Fruit fly (Drosophila melanogaster): ENCODE data around the gene ng1.

Gene ng1

dm6 chrX:3273557-3273956 lies 31.3 kb downstream of the ng1 start:
- TF ChIP-seq CG31627 (GFP tag; optimal IDR thresholded peaks at IDR 0.05) (peak; percentile 1), CG32006 (GFP tag; optimal IDR thresholded peaks at IDR 0.05) (peak; percentile 13), Gug (GFP tag; IDR thresholded peaks at IDR 0.05) (no peak)

DNA sequence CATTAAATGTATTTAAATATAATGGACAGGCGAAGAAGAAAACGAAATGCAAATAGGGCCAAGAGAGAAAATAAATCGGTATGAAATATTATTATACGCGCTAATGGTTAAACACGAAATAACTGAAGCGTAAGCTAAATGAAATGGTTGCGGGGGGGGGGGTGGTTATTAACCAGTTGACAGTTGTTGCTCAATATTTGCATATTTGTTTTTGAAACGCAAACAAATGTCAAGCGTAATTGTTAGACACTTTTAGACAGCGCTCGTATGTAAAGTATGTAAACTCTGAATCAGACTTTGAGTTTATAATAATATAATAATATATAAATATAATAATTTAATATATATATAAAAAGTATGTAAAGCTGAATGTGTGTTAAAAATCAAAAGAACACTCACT lies 39.7 kb downstream of the ng1 start:
- TF ChIP-seq fkh (GFP tag; optimal IDR thresholded peaks at IDR 0.05): peak; percentile 61
- no peak for TF ChIP-seq Sox15 (GFP tag; optimal IDR thresholded peaks at IDR 0.05)

dm6 chrX:3288247-3288838 lies 46.1 kb downstream of the ng1 start:
- no peak for TF ChIP-seq ss (GFP tag; optimal IDR thresholded peaks at IDR 0.05)

- TF ChIP-seq dsx (GFP tag; optimal IDR thresholded peaks at IDR 0.05; ENCODE audit: poor library complexity, severe bottlenecking): peak; percentile 32
- TF ChIP-seq CG8119 (GFP tag; IDR thresholded peaks at IDR 0.05): peak; percentile 54; the same call in 2 of the 3 replicates
- TF ChIP-seq topi (GFP tag; optimal IDR thresholded peaks at IDR 0.05): peak; percentile 66
- peak; percentile 46 for TF ChIP-seq acj6 (GFP tag; optimal IDR thresholded peaks at IDR 0.05)
- peak; percentile 35 for TF ChIP-seq CG8632 (GFP tag; optimal IDR thresholded peaks at IDR 0.05)
- TF ChIP-seq Ets21C (GFP tag; optimal IDR thresholded peaks at IDR 0.05): peak; percentile 4
- peak; percentile 41 for TF ChIP-seq CG10669 (GFP tag; optimal IDR thresholded peaks at IDR 0.05)
- no peak for TF ChIP-seq Eip93F (GFP tag; optimal IDR thresholded peaks at IDR 0.05)
- TF ChIP-seq fd59A (GFP tag; optimal IDR thresholded peaks at IDR 0.05): peak; percentile 21
- TF ChIP-seq CG15336 (GFP tag; IDR thresholded peaks at IDR 0.05): peak; percentile 66
- TF ChIP-seq CG1621 (tag; optimal IDR thresholded peaks at IDR 0.05): peak; percentile 37
- TF ChIP-seq Lpt (GFP tag; optimal IDR thresholded peaks at IDR 0.05): peak; percentile 26
- TF ChIP-seq vri (GFP tag; optimal IDR thresholded peaks at IDR 0.05): peak; percentile 32
- TF ChIP-seq Ets96B (tag; optimal IDR thresholded peaks at IDR 0.05): peak; percentile 39
- peak; percentile 78 for TF ChIP-seq CG6163 (GFP tag; IDR thresholded peaks at IDR 0.05)
- no peak for TF ChIP-seq CG6854 (GFP tag; optimal IDR thresholded peaks at IDR 0.05)
- peak; percentile 67 for TF ChIP-seq eg (GFP tag; IDR thresholded peaks at IDR 0.05)
- TF ChIP-seq CG3032 (tag; optimal IDR thresholded peaks at IDR 0.05): peak; percentile 32
- TF ChIP-seq CG34406 (GFP tag; optimal IDR thresholded peaks at IDR 0.05): peak; percentile 45
- TF ChIP-seq esn (GFP tag; optimal IDR thresholded peaks at IDR 0.05): peak; percentile 51
- TF ChIP-seq pdm3 (GFP tag; optimal IDR thresholded peaks at IDR 0.05): peak; percentile 69
- peak; percentile 49 for TF ChIP-seq CG6276 (GFP tag; optimal IDR thresholded peaks at IDR 0.05)
- peak; percentile 49 for TF ChIP-seq CG8319 (GFP tag; optimal IDR thresholded peaks at IDR 0.05)
- TF ChIP-seq fkh (GFP tag; optimal IDR thresholded peaks at IDR 0.05): peak; percentile 49
- peak; percentile 51 for TF ChIP-seq CG7368 (GFP tag; optimal IDR thresholded peaks at IDR 0.05)
- peak; percentile 49 for TF ChIP-seq Hr39 (GFP tag; optimal IDR thresholded peaks at IDR 0.05)
- TF ChIP-seq dac (GFP tag; optimal IDR thresholded peaks at IDR 0.05): peak; percentile 25
- TF ChIP-seq Hr38 (GFP tag; optimal IDR thresholded peaks at IDR 0.05): no peak
- no peak for TF ChIP-seq fd85E (GFP tag; optimal IDR thresholded peaks at IDR 0.05)
- TF ChIP-seq CG3919 (GFP tag; optimal IDR thresholded peaks at IDR 0.05): peak; percentile 57
- TF ChIP-seq CG11294 (GFP tag; IDR thresholded peaks at IDR 0.05): peak; percentile 23; the same call in 1 of the 2 replicates
- TF ChIP-seq CG16779 (tag; optimal IDR thresholded peaks at IDR 0.05): peak; percentile 19
- TF ChIP-seq Gug (GFP tag; IDR thresholded peaks at IDR 0.05): peak; percentile 39; the same call in 1 of the 2 replicates
- peak; percentile 21 to 27 for TF ChIP-seq ss (GFP tag; optimal IDR thresholded peaks at IDR 0.05)
- TF ChIP-seq Smox (GFP tag; optimal IDR thresholded peaks at IDR 0.05): peak; percentile 38
- TF ChIP-seq Met (GFP tag; optimal IDR thresholded peaks at IDR 0.05): peak; percentile 60
- no peak for TF ChIP-seq Sox15 (GFP tag; optimal IDR thresholded peaks at IDR 0.05)
- TF ChIP-seq Eip75B (GFP tag; optimal IDR thresholded peaks at IDR 0.05): peak; percentile 65
- TF ChIP-seq cyc (GFP tag; optimal IDR thresholded peaks at IDR 0.05): peak; percentile 39
- TF ChIP-seq CG11762 (GFP tag; optimal IDR thresholded peaks at IDR 0.05; ENCODE audit: insufficient read depth): peak; percentile 8
- TF ChIP-seq Blimp-1 (GFP tag; optimal IDR thresholded peaks at IDR 0.05): no peak
These were observed 46.9 kb downstream of the ng1 start for dm6 chrX:3288909-3289706.
